Fruit fly (Drosophila melanogaster) whole organism, embryonic: ENCODE data around the gene LeuRS-m.

Source experiments
- CG10321 ChIP-seq: fragments of 200-800 bp; sonication (Bioruptor generic); IDR thresholded peaks from 2 replicates; pipeline ENCODE4 v1.3.6; 2022; ENCODE audit warnings: missing biosample characterization, missing genetic modification characterization
- CG14667 ChIP-seq: fragments of 200-800 bp; sonication (Bioruptor generic); IDR thresholded peaks from 2 replicates; pipeline ENCODE4 v1.3.6; 2022; ENCODE audit warnings: missing biosample characterization, missing genetic modification characterization
- CG18619 ChIP-seq: fragments of 200-800 bp; sonication (Bioruptor generic); optimal IDR thresholded peaks from 3 replicates; lab custom pipeline; 2017; ENCODE audit warnings: missing biosample characterization, mild to moderate bottlenecking, missing genetic modification characterization
- CG4617 ChIP-seq: fragments of 200-800 bp; sonication (Bioruptor generic); optimal IDR thresholded peaks from 3 replicates; lab custom pipeline; 2016; ENCODE audit warnings: missing biosample characterization, missing genetic modification characterization, borderline replicate concordance
- Neu2 ChIP-seq: fragments of 200-800 bp; sonication (Bioruptor generic); optimal IDR thresholded peaks from 3 replicates; lab custom pipeline; 2016; ENCODE audit warnings: missing biosample characterization, missing genetic modification characterization, borderline replicate concordance
- abd-A ChIP-seq: fragments of 200-800 bp; sonication (Bioruptor generic); optimal IDR thresholded peaks from 3 replicates; lab custom pipeline; 2019; ENCODE audit warnings: missing biosample characterization, mild to moderate bottlenecking, missing genetic modification characterization, moderate library complexity
- az2 ChIP-seq: fragments of 200-800 bp; sonication (Bioruptor generic); optimal IDR thresholded peaks from 3 replicates; lab custom pipeline; 2016; ENCODE audit warnings: missing biosample characterization, missing genetic modification characterization
- repo ChIP-seq: fragments of 200-800 bp; sonication (Bioruptor generic); optimal IDR thresholded peaks from 2 replicates; lab custom pipeline; 2016; ENCODE audit warnings: missing biosample characterization, missing genetic modification characterization

DNA sequence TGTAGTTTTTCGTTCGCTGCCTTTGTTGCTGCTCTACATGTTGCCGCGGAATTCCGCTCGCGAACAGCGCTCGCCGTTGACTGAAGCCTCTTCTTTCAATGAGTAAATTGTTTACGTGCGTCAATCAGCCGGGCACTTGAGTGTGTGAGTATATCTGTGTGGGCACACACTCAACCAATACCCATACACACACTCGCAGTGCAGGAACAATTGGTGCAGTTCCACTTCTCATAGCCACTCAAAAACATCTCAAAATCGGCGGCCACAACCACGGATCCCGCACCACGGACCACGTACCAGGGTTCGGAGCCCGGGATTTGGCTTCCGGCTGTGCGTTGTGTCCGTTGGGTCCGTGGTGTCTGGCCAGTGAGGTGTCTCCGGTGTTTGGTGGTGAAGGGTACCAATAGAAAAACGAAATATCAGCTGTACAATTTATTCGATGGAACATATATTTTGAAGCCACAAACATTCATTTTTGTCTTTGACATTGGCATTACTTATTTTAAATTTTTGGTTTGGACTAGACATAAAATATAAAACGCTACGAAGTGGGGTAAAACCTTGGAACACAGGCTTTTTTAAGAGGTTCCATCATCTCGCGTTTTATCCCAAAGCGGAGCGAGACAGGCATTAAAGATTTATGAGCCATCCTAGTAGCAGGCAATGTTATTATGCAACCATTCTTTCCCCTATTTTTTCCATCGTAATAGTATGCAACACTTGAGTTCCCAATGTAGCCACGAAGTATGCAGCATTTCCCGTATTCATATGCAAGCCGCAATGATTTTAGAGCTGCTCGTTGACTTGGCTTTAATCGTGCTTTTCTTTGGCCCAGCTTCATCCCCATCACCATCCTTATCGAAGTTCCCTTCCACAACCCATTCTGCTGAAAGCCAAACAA lies 14.6 kb downstream of the LeuRS-m start, which contains the start of gene CG13707:
- TF ChIP-seq CG4617 (GFP tag; lab: Kevin White, UChicago) (no peak), Neu2 (no peak), CG10321 (GFP tag; lab: Robert Waterston, UW) (no peak), abd-A (tag; lab: Kevin White, UChicago) (no peak), CG14667 (no peak), repo (no peak), az2 (GFP tag; lab: Kevin White, UChicago) (no peak), CG18619 (GFP tag; lab: Kevin White, UChicago) (no peak)
